Worm (Caenorhabditis elegans): ENCODE data around the gene ZK856.11.

DNA sequence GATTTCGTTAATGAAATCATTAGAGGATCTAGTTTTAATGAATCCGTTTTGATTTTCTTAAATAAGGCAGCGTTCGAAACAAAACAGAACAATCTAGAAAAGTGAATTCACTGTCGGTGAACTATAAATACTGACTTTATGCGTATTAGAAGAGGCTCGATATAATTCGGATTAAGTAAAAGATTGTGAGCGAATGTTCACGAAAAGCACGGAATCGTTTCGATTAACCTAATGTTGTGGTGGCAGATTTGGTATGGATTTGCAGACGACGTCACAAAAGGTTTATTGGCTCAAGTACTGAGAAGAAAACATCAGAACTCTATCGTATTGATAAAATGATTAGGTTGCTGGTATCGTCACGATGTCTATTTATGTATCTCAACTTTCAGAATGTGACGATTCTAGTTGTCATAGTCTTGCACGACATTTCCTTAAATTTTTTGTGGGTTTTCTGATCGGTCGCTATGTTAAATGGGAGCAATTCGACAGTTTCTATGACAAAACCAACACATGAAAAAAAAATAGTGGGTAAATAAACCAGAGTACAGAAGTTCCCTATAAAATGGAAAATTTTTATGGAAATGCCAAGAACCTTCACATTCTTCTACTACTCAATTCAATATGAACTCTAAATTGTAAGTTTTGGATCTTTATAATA, 24.6 kb upstream of the ZK856.11 start, which contains the start of the genes pyt-1 and fipr-7:
- no peak for TF ChIP-seq hlh-6 (tag; optimal IDR thresholded peaks at IDR 0.05)
- TF ChIP-seq elt-4 (tag; optimal IDR thresholded peaks at IDR 0.05), result no peak
- no peak for TF ChIP-seq nhr-232 (tag; optimal IDR thresholded peaks at IDR 0.05)
- TF ChIP-seq nfya-1 (tag; optimal IDR thresholded peaks at IDR 0.05), result no peak
- no peak for TF ChIP-seq ama-1 (optimal IDR thresholded peaks at IDR 0.05)
- no peak for TF ChIP-seq rnt-1 (tag; optimal IDR thresholded peaks at IDR 0.05)
- no peak for TF ChIP-seq C38D4.7 (GFP tag; optimal IDR thresholded peaks at IDR 0.05)
- no peak for TF ChIP-seq odd-2 (tag; optimal IDR thresholded peaks at IDR 0.05)
- TF ChIP-seq pqm-1 (tag; optimal IDR thresholded peaks at IDR 0.05), result no peak
- TF ChIP-seq elt-2 (tag; optimal IDR thresholded peaks at IDR 0.05), result no peak
- TF ChIP-seq fkh-10 (GFP tag; optimal IDR thresholded peaks at IDR 0.05), result no peak
